Fruit fly (Drosophila melanogaster) whole organism, embryonic: ENCODE measurements around the gene CG14154.
A peak's percentile ranks its signal among the peaks of the same experiment; 100 is the strongest.

ENCODE experiments used
- Ada2b ChIP-seq: fragments of 200-800 bp; sonication (Bioruptor generic); IDR thresholded peaks from 2 replicates; pipeline ENCODE4 v1.3.6; 2022; ENCODE audit warnings: missing biosample characterization, missing genetic modification characterization
- B-H2 ChIP-seq: fragments of 200-800 bp; sonication (Bioruptor generic); optimal IDR thresholded peaks from 2 replicates; lab custom pipeline; 2018; ENCODE audit warnings: missing biosample characterization, mild to moderate bottlenecking, missing genetic modification characterization
- Bteb2 ChIP-seq: fragments of 200-800 bp; sonication (Bioruptor generic); optimal IDR thresholded peaks from 2 replicates; lab custom pipeline; 2016; ENCODE audit warnings: missing biosample characterization, missing genetic modification characterization
- CG1024 ChIP-seq: fragments of 200-800 bp; sonication (Bioruptor generic); IDR thresholded peaks from 2 replicates; pipeline ENCODE4 v1.3.6; 2022; ENCODE audit warnings: missing biosample characterization, missing genetic modification characterization
- CG10979 ChIP-seq: fragments of 200-800 bp; sonication (Bioruptor generic); optimal IDR thresholded peaks from 2 replicates; lab custom pipeline; 2018; ENCODE audit warnings: missing biosample characterization, mild to moderate bottlenecking, missing genetic modification characterization, moderate library complexity
- CG11398 ChIP-seq: fragments of 200-800 bp; sonication (Bioruptor generic); optimal IDR thresholded peaks from 2 replicates; lab custom pipeline; 2016; ENCODE audit warnings: missing biosample characterization, missing genetic modification characterization
- CG11456 ChIP-seq: fragments of 200-800 bp; sonication (Bioruptor generic); IDR thresholded peaks from 3 replicates; pipeline ENCODE4 v1.3.6; 2022; ENCODE audit warnings: missing biosample characterization, missing genetic modification characterization
- CG11504 ChIP-seq: fragments of 200-800 bp; sonication (Bioruptor generic); optimal IDR thresholded peaks from 3 replicates; lab custom pipeline; 2019; ENCODE audit warnings: missing biosample characterization, mild to moderate bottlenecking, missing genetic modification characterization, moderate library complexity
- CG11696 ChIP-seq: fragments of 200-800 bp; sonication (Bioruptor generic); IDR thresholded peaks from 2 replicates; pipeline ENCODE4 v1.3.6; 2022; ENCODE audit warnings: missing biosample characterization, missing genetic modification characterization
- CG13296 ChIP-seq: fragments of 200-800 bp; sonication (Bioruptor generic); optimal IDR thresholded peaks from 3 replicates; lab custom pipeline; 2018; ENCODE audit warnings: missing biosample characterization, mild to moderate bottlenecking, missing genetic modification characterization
- CG15269 ChIP-seq: fragments of 200-800 bp; sonication (Bioruptor generic); optimal IDR thresholded peaks from 2 replicates; lab custom pipeline; 2018; ENCODE audit warnings: missing biosample characterization, mild to moderate bottlenecking, missing genetic modification characterization, moderate library complexity
- CG17385 ChIP-seq: fragments of 200-800 bp; sonication (Bioruptor generic); optimal IDR thresholded peaks from 3 replicates; lab custom pipeline; 2018; ENCODE audit warnings: missing biosample characterization, mild to moderate bottlenecking, missing genetic modification characterization
- CG2678 ChIP-seq: fragments of 200-800 bp; sonication (Bioruptor generic); optimal IDR thresholded peaks from 3 replicates; lab custom pipeline; 2019; ENCODE audit warnings: missing biosample characterization, mild to moderate bottlenecking, missing genetic modification characterization, moderate library complexity
- CG2875 ChIP-seq: fragments of 200-800 bp; sonication (Bioruptor generic); optimal IDR thresholded peaks from 2 replicates; lab custom pipeline; 2017; ENCODE audit warnings: missing biosample characterization, mild to moderate bottlenecking, missing genetic modification characterization, missing genetic modification reagents
- CG3281 ChIP-seq: fragments of 200-800 bp; sonication (Bioruptor generic); optimal IDR thresholded peaks from 3 replicates; lab custom pipeline; 2017; ENCODE audit warnings: missing biosample characterization, mild to moderate bottlenecking, missing genetic modification characterization
- CG3407 ChIP-seq: fragments of 200-800 bp; sonication (Bioruptor generic); optimal IDR thresholded peaks from 2 replicates; lab custom pipeline; 2018; ENCODE audit warnings: missing biosample characterization, mild to moderate bottlenecking, missing genetic modification characterization
- CG3838 ChIP-seq: fragments of 200-800 bp; sonication (Bioruptor generic); optimal IDR thresholded peaks from 3 replicates; lab custom pipeline; 2016; ENCODE audit warnings: missing biosample characterization, missing genetic modification characterization
- CG4282 ChIP-seq: fragments of 200-800 bp; sonication (Bioruptor generic); optimal IDR thresholded peaks from 2 replicates; lab custom pipeline; 2016; ENCODE audit warnings: missing biosample characterization, missing genetic modification characterization
- CG6683 ChIP-seq: fragments of 200-800 bp; sonication (Bioruptor generic); optimal IDR thresholded peaks from 2 replicates; lab custom pipeline; 2017; ENCODE audit warnings: missing biosample characterization, mild to moderate bottlenecking, missing genetic modification characterization, missing genetic modification reagents
- CG7271 ChIP-seq: fragments of 200-800 bp; sonication (Bioruptor generic); optimal IDR thresholded peaks from 2 replicates; lab custom pipeline; 2018; ENCODE audit warnings: missing biosample characterization, mild to moderate bottlenecking, missing genetic modification characterization, moderate library complexity
- CG7745 ChIP-seq: fragments of 200-800 bp; sonication (Bioruptor generic); optimal IDR thresholded peaks from 2 replicates; lab custom pipeline; 2018; ENCODE audit warnings: missing biosample characterization, mild to moderate bottlenecking, missing genetic modification characterization, moderate library complexity
- CG7987 ChIP-seq: fragments of 200-800 bp; sonication (Bioruptor generic); optimal IDR thresholded peaks from 2 replicates; lab custom pipeline; 2018; ENCODE audit warnings: missing biosample characterization, mild to moderate bottlenecking, missing genetic modification characterization, moderate library complexity
- Doc3 ChIP-seq: fragments of 200-800 bp; sonication (Bioruptor generic); IDR thresholded peaks from 3 replicates; pipeline ENCODE4 v1.3.6; 2022; ENCODE audit warnings: missing biosample characterization, missing genetic modification characterization; ENCODE audit not compliant: partially characterized antibody
- Eip74EF ChIP-seq, 2 experiments: fragments of 200-800 bp in 1 of 2; fragments of >200 bp in 1 of 2; sonication (Bioruptor generic) in 1 of 2; optimal IDR thresholded peaks; 2 replicates each; lab custom pipeline; 2017 to 2019; ENCODE audit warnings: missing biosample characterization in 2 of 2, missing genetic modification characterization in 2 of 2, mild to moderate bottlenecking in 1 of 2, moderate library complexity in 1 of 2
- HmgD ChIP-seq: fragments of 200-800 bp; sonication (Bioruptor generic); optimal IDR thresholded peaks from 3 replicates; lab custom pipeline; 2016; ENCODE audit warnings: missing biosample characterization, missing genetic modification characterization
- Lpt ChIP-seq: fragments of >200 bp; optimal IDR thresholded peaks from 2 replicates; lab custom pipeline; 2018; ENCODE audit warnings: missing biosample characterization, missing genetic modification characterization
- MESR4 ChIP-seq: fragments of 200-800 bp; sonication (Bioruptor generic); optimal IDR thresholded peaks from 2 replicates; lab custom pipeline; 2018; ENCODE audit warnings: missing biosample characterization, mild to moderate bottlenecking, missing genetic modification characterization, moderate library complexity
- Med ChIP-seq: fragments of 200-800 bp; sonication (Bioruptor generic); peaks from one replicate; lab custom pipeline; 2016; ENCODE audit warnings: missing biosample characterization, missing genetic modification characterization, mild to moderate bottlenecking, inconsistent platforms, moderate library complexity
- Meics ChIP-seq: fragments of 200-800 bp; sonication (Bioruptor generic); optimal IDR thresholded peaks from 2 replicates; lab custom pipeline; 2017; ENCODE audit warnings: missing biosample characterization, mild to moderate bottlenecking, missing genetic modification characterization
- Nf-YC ChIP-seq: fragments of 200-800 bp; optimal IDR thresholded peaks from 3 replicates; lab custom pipeline; 2019; ENCODE audit warnings: missing biosample characterization, mild to moderate bottlenecking, missing genetic modification characterization, moderate library complexity
- Sin3A ChIP-seq: fragments of >200 bp; optimal IDR thresholded peaks from 2 replicates; lab custom pipeline; 2018
- Six4 ChIP-seq: fragments of 200-800 bp; sonication (Bioruptor generic); optimal IDR thresholded peaks from 2 replicates; lab custom pipeline; 2016; ENCODE audit warnings: missing biosample characterization, missing genetic modification characterization
- Trl ChIP-seq, 3 experiments: fragments of >200 bp in 2 of 3; fragments of 200-800 bp in 1 of 3; sonication (Bioruptor generic) in 1 of 3; optimal IDR thresholded peaks; 2 replicates in 1 of 3; 3 replicates in 2 of 3; lab custom pipeline; 2016 to 2017; ENCODE audit warnings: missing biosample characterization in 1 of 3, missing genetic modification characterization in 1 of 3
- amos ChIP-seq: fragments of 200-800 bp; sonication (Bioruptor generic); IDR thresholded peaks from 2 replicates; pipeline ENCODE4 v1.3.6; 2022; ENCODE audit warnings: missing biosample characterization, missing genetic modification characterization; ENCODE audit not compliant: partially characterized antibody
- cato ChIP-seq: fragments of 200-800 bp; sonication (Bioruptor generic); optimal IDR thresholded peaks from 2 replicates; lab custom pipeline; 2016; ENCODE audit warnings: missing biosample characterization, missing genetic modification characterization, borderline replicate concordance
- caup ChIP-seq: fragments of 200-800 bp; sonication (Bioruptor generic); optimal IDR thresholded peaks from 3 replicates; lab custom pipeline; 2017; ENCODE audit warnings: missing biosample characterization, mild to moderate bottlenecking, missing genetic modification characterization, moderate library complexity; ENCODE audit not compliant: severe bottlenecking
- dimm ChIP-seq: fragments of 200-800 bp; sonication (Bioruptor generic); IDR thresholded peaks from 2 replicates; pipeline ENCODE4 v1.3.6; 2022; ENCODE audit warnings: missing biosample characterization, missing genetic modification characterization
- disco-r ChIP-seq: fragments of 200-800 bp; sonication (Bioruptor generic); optimal IDR thresholded peaks from 2 replicates; lab custom pipeline; 2016; ENCODE audit warnings: missing biosample characterization, missing genetic modification characterization
- dmrt11E ChIP-seq: fragments of 200-800 bp; sonication (Bioruptor generic); optimal IDR thresholded peaks from 3 replicates; lab custom pipeline; 2018; ENCODE audit warnings: missing biosample characterization, mild to moderate bottlenecking, missing genetic modification characterization, moderate library complexity
- fd64A ChIP-seq: fragments of 200-800 bp; sonication (Bioruptor generic); optimal IDR thresholded peaks from 3 replicates; lab custom pipeline; 2018; ENCODE audit warnings: missing biosample characterization, mild to moderate bottlenecking, missing genetic modification characterization
- gem ChIP-seq: fragments of 200-800 bp; sonication (Bioruptor generic); optimal IDR thresholded peaks from 2 replicates; lab custom pipeline; 2019; ENCODE audit warnings: missing biosample characterization, mild to moderate bottlenecking, missing genetic modification characterization, moderate library complexity
- gro ChIP-seq: fragments of 200-800 bp; sonication (Bioruptor generic); optimal IDR thresholded peaks from 2 replicates; lab custom pipeline; 2016; ENCODE audit warnings: missing biosample characterization, missing genetic modification characterization
- ham ChIP-seq: fragments of 200-800 bp; sonication (Bioruptor generic); IDR thresholded peaks from 2 replicates; pipeline ENCODE4 v1.3.6; 2022; ENCODE audit warnings: missing biosample characterization, missing genetic modification characterization
- kah ChIP-seq: fragments of 200-800 bp; sonication (Bioruptor generic); optimal IDR thresholded peaks from 2 replicates; lab custom pipeline; 2018; ENCODE audit warnings: missing biosample characterization, mild to moderate bottlenecking, missing genetic modification characterization
- pb ChIP-seq: fragments of 200-800 bp; sonication (Bioruptor generic); optimal IDR thresholded peaks from 3 replicates; lab custom pipeline; 2016; ENCODE audit warnings: missing biosample characterization, missing genetic modification characterization
- pfk ChIP-seq: fragments of 200-800 bp; sonication (Bioruptor generic); optimal IDR thresholded peaks from 2 replicates; lab custom pipeline; 2018; ENCODE audit warnings: missing biosample characterization, mild to moderate bottlenecking, missing genetic modification characterization, moderate library complexity
- sob ChIP-seq: fragments of 200-800 bp; sonication (Bioruptor generic); IDR thresholded peaks from 2 replicates; pipeline ENCODE4 v1.3.6; 2022; ENCODE audit warnings: missing biosample characterization, missing genetic modification characterization
- wek ChIP-seq: fragments of 200-800 bp; sonication (Bioruptor generic); optimal IDR thresholded peaks from 3 replicates; lab custom pipeline; 2018; ENCODE audit warnings: missing biosample characterization, mild to moderate bottlenecking, missing genetic modification characterization, moderate library complexity

The CG14154 gene

DNA sequence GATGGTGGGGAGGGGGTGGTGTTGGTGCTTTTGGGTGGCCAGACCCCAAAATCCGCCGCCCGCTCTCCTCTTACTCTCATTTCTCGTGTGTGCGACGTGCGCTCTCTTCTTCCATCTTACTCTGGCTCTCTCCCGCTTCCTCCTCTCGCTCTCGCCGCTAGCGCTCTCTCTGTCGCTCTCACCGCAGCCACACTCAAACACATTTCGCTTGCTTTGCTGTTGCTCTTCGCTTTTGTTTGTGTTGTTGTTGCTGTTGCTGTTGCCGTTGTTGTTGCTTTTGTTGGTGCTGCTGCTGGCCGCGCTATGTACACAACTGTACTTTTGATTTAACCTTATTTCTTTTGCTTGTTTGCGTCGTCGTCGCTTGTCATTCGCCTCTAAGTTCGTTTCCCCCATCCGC is 40.1 kb downstream of the CG14154 start (continued):
- TF ChIP-seq CG11398 (no peak), Med (peak; percentile 84), CG7271 (no peak), amos (GFP tag; lab: Robert Waterston, UW) (no peak), CG17385 (GFP tag; lab: Kevin White, UChicago) (peak; percentile 23), B-H2 (peak; percentile 3), Lpt (GFP tag; lab: Kevin White, UChicago) (no peak), Six4 (no peak), disco-r (GFP tag; lab: Kevin White, UChicago) (no peak), fd64A (no peak), Nf-YC (tag; lab: Kevin White, UChicago) (no peak), CG3407 (GFP tag; lab: Kevin White, UChicago) (no peak)

DNA sequence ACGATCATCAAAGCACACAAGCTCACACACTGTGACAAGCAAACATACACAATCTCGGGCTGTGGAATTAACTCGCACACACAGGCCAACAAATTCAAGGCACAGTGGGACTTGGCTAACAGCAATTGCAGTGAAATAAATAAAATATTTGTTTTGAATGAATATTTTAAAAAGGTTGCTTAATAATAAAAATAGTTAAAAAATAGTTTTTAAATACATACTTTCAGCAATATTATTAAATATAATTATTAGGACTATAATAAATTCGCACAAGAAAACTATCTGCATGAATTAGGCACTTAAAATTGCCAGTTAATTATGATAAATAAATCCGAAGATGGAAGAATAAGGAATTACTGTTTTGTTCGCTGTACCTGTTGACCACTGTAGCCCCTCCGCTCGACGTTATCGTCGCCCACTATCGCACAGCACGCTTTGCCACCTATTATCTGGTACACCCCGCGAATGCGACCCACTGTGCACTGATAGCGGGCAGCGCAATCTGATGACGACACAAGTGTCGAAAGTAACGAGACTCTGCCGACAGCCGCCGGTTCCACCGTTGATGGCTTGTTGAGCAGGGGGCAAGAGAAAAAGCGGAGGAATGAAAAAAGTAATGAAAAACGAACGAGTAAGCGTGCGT is 41.2 kb downstream of the CG14154 start:
- peak; percentile 96 for TF ChIP-seq dmrt11E (tag; lab: Kevin White, UChicago)
- TF ChIP-seq Nf-YC (tag; lab: Kevin White, UChicago), result peak; percentile 93
- TF ChIP-seq CG7987 (GFP tag; lab: Kevin White, UChicago), result peak; percentile 79
- peak; percentile 95 for TF ChIP-seq Ada2b (GFP tag; lab: Robert Waterston, UW)
- 0 out of 3 replicates have a peak, but pooled peaks have one; percentile 10 for TF ChIP-seq Doc3
- peak; percentile 84 for TF ChIP-seq CG1024 (GFP tag; lab: Robert Waterston, UW)
- TF ChIP-seq cato, result peak; percentile 97
- TF ChIP-seq Bteb2 (GFP tag; lab: Kevin White, UChicago), result peak; percentile 83
- peak; percentile 98 for TF ChIP-seq caup
- peak; percentile 66 for TF ChIP-seq pb (GFP tag; lab: Kevin White, UChicago)
- TF ChIP-seq gem (tag; lab: Kevin White, UChicago), result peak; percentile 99
- no peak for TF ChIP-seq CG7745
- peak; percentile 50 for TF ChIP-seq HmgD (GFP tag; lab: Kevin White, UChicago)
- TF ChIP-seq Sin3A, result no peak
- TF ChIP-seq pfk, result peak; percentile 28
- TF ChIP-seq CG2875, result peak; percentile 97
- TF ChIP-seq CG6683 (GFP tag; lab: Kevin White, UChicago), result peak; percentile 98
- TF ChIP-seq Meics (GFP tag; lab: Kevin White, UChicago), result peak; percentile 99
- TF ChIP-seq CG15269 (tag; lab: Kevin White, UChicago), result peak; percentile 99
- TF ChIP-seq CG11696 (GFP tag; lab: Robert Waterston, UW), result peak; percentile 80
- peak; percentile 91 for TF ChIP-seq ham
- TF ChIP-seq Eip74EF (GFP tag; optimal IDR thresholded peaks at IDR 0.05; lab: Kevin White, UChicago), result peak in 1 of 2 experiments; percentile 99
- TF ChIP-seq CG10979, result peak; percentile 99
- peak; percentile 95 for TF ChIP-seq kah (GFP tag; lab: Kevin White, UChicago)
- peak; percentile 98 for TF ChIP-seq CG11504 (tag; lab: Kevin White, UChicago)
- peak; percentile 91 for TF ChIP-seq dimm (GFP tag; lab: Robert Waterston, UW)
- peak; percentile 88 for TF ChIP-seq CG3838
- peak; percentile 93 for TF ChIP-seq CG11456 (GFP tag; lab: Robert Waterston, UW)
- peak; percentile 99 for TF ChIP-seq CG2678 (tag; lab: Kevin White, UChicago)
- TF ChIP-seq sob, result peak; percentile 97
- peak; percentile 99 for TF ChIP-seq CG3281
- peak; percentile 83 for TF ChIP-seq CG4282 (GFP tag; lab: Kevin White, UChicago)
- TF ChIP-seq CG13296 (GFP tag; lab: Kevin White, UChicago), result peak; percentile 99
- peak; percentile 66 for TF ChIP-seq wek (GFP tag; lab: Kevin White, UChicago)
- TF ChIP-seq gro (GFP tag; lab: Kevin White, UChicago), result peak; percentile 37
- no peak for TF ChIP-seq Trl (optimal IDR thresholded peaks at IDR 0.05; lab: Kevin White, UChicago)
- peak; percentile 67 for TF ChIP-seq Trl (GFP tag; optimal IDR thresholded peaks at IDR 0.05; lab: Kevin White, UChicago)
- peak; percentile 29 for TF ChIP-seq MESR4 (GFP tag; lab: Kevin White, UChicago)
